Worm (Caenorhabditis elegans) whole organism, L4 larva: ENCODE data around the gene C32B5.15.
"Not testable (repeated sequence)": the region's sequence is repeated elsewhere in the genome, so short reads cannot be mapped to it uniquely, and the experiment has no call there.

Source experiments
- D1046.2 ChIP-seq: fragments of 200-800 bp; sonication (Bioruptor generic); IDR thresholded peaks from 2 replicates; pipeline ENCODE4 v1.3.6; 2022; ENCODE audit warnings: missing genetic modification characterization, missing compliant biosample characterization
- F10B5.3 ChIP-seq: sonication (generic microtip); optimal IDR thresholded peaks from 2 replicates; lab custom pipeline; 2016; ENCODE audit warnings: mild to moderate bottlenecking, missing genetic modification characterization, missing compliant biosample characterization
- F26F4.8 ChIP-seq: fragments of 200-800 bp; sonication (Bioruptor generic); conservative IDR thresholded peaks from 2 replicates; pipeline ENCODE4 v1.3.6; 2022; ENCODE audit warnings: missing genetic modification characterization, missing compliant biosample characterization
- T20F7.1 ChIP-seq: fragments of 200-800 bp; sonication (Bioruptor generic); optimal IDR thresholded peaks from 2 replicates; lab custom pipeline; 2018; ENCODE audit warnings: mild to moderate bottlenecking, missing genetic modification characterization, missing compliant biosample characterization
- T26A8.4 ChIP-seq: fragments of 200-800 bp; sonication (Bioruptor generic); IDR thresholded peaks from 2 replicates; pipeline ENCODE4 v1.3.6; 2022; ENCODE audit warnings: missing genetic modification characterization, missing compliant biosample characterization
- Y5F2A.4 ChIP-seq: fragments of 200-800 bp; sonication (Bioruptor generic); optimal IDR thresholded peaks from 2 replicates; lab custom pipeline; 2018; ENCODE audit warnings: mild to moderate bottlenecking, missing genetic modification characterization, missing compliant biosample characterization
- aha-1 ChIP-seq: fragments of 150-350 bp; peaks from one replicate; lab custom pipeline; 2014; ENCODE audit warnings: missing biosample characterization, missing genetic modification characterization
- aly-2 ChIP-seq: sonication (generic microtip); optimal IDR thresholded peaks from 2 replicates; lab custom pipeline; 2018; ENCODE audit warnings: missing biosample characterization, missing genetic modification characterization
- ceh-20 ChIP-seq: fragments of 200-800 bp; sonication (Bioruptor generic); IDR thresholded peaks from 2 replicates; pipeline ENCODE4 v1.3.6; 2022; ENCODE audit warnings: missing genetic modification reagents, missing genetic modification characterization, missing compliant biosample characterization
- ceh-28 ChIP-seq: fragments of 150-350 bp; optimal IDR thresholded peaks from 2 replicates; lab custom pipeline; 2014; ENCODE audit warnings: missing biosample characterization, missing genetic modification reagents, missing genetic modification characterization
- ceh-32 ChIP-seq: sonication (generic microtip); optimal IDR thresholded peaks from 2 replicates; lab custom pipeline; 2016; ENCODE audit warnings: mild to moderate bottlenecking, missing genetic modification characterization, missing compliant biosample characterization; ENCODE audit not compliant: poor library complexity
- cey-2 ChIP-seq: sonication (generic microtip); optimal IDR thresholded peaks from 3 replicates; lab custom pipeline; 2017; ENCODE audit warnings: missing genetic modification characterization, mild to moderate bottlenecking, missing compliant biosample characterization, antibody characterized with exemption, borderline replicate concordance; ENCODE audit not compliant: insufficient read depth
- daf-16 ChIP-seq, 3 experiments: sonication (generic microtip); optimal IDR thresholded peaks; 2 replicates each; lab custom pipeline; 2016 to 2017; ENCODE audit warnings: missing genetic modification characterization in 3 of 3, missing genetic modification reagents in 3 of 3, mild to moderate bottlenecking in 2 of 3, missing compliant biosample characterization in 2 of 3, missing biosample characterization in 1 of 3, moderate library complexity in 1 of 3
- daf-19 ChIP-seq: fragments of 200-800 bp; sonication (Bioruptor generic); conservative IDR thresholded peaks from 2 replicates; pipeline ENCODE4 v1.3.6; 2022; ENCODE audit warnings: missing genetic modification characterization, missing compliant biosample characterization
- dmd-9 ChIP-seq: fragments of 200-800 bp; sonication (Bioruptor generic); IDR thresholded peaks from 2 replicates; pipeline ENCODE4 v1.3.6; 2022; ENCODE audit warnings: missing genetic modification reagents, missing genetic modification characterization, missing compliant biosample characterization
- dpl-1 ChIP-seq: fragments of 150-350 bp; optimal IDR thresholded peaks from 2 replicates; lab custom pipeline; 2014; ENCODE audit warnings: missing biosample characterization, missing genetic modification reagents, missing genetic modification characterization
- dve-1 ChIP-seq: sonication (generic microtip); optimal IDR thresholded peaks from 2 replicates; lab custom pipeline; 2017; ENCODE audit warnings: antibody characterized with exemption, mild to moderate bottlenecking, missing genetic modification characterization, missing compliant biosample characterization; ENCODE audit not compliant: insufficient read depth
- egl-43 ChIP-seq: fragments of 200-800 bp; sonication (Bioruptor generic); IDR thresholded peaks from 2 replicates; pipeline ENCODE4 v1.3.6; 2022; ENCODE audit warnings: missing genetic modification reagents, missing genetic modification characterization, missing compliant biosample characterization
- fkh-10 ChIP-seq: fragments of 150-350 bp; optimal IDR thresholded peaks from 2 replicates; lab custom pipeline; 2014; ENCODE audit warnings: missing biosample characterization, missing genetic modification reagents, missing genetic modification characterization
- hif-1 ChIP-seq, 2 experiments: sonication (generic microtip); optimal IDR thresholded peaks; 2 replicates each; lab custom pipeline; 2016 to 2017; ENCODE audit warnings: missing compliant biosample characterization in 2 of 2, missing genetic modification characterization in 2 of 2, missing genetic modification reagents in 2 of 2, missing genotype in 2 of 2, mild to moderate bottlenecking in 1 of 2
- mdl-1 ChIP-seq, 2 experiments: fragments of 150-350 bp in 1 of 2; sonication (generic microtip) in 1 of 2; optimal IDR thresholded peaks; 2 replicates each; lab custom pipeline; 2014 to 2017; ENCODE audit warnings: missing biosample characterization in 2 of 2, missing genetic modification characterization in 2 of 2
- mdt-29 ChIP-seq: fragments of 200-800 bp; sonication (Bioruptor generic); IDR thresholded peaks from 2 replicates; pipeline ENCODE4 v1.3.6; 2022; ENCODE audit warnings: missing genetic modification reagents, missing genetic modification characterization, missing compliant biosample characterization
- mep-1 ChIP-seq: fragments of 150-350 bp; sonication (generic microtip); optimal IDR thresholded peaks from 3 replicates; lab custom pipeline; 2014; ENCODE audit warnings: missing biosample characterization, missing genetic modification characterization
- mes-2 ChIP-seq: sonication (generic microtip); optimal IDR thresholded peaks from 2 replicates; lab custom pipeline; 2016; ENCODE audit warnings: missing genotype, mild to moderate bottlenecking, missing genetic modification characterization, missing compliant biosample characterization; ENCODE audit not compliant: poor library complexity, severe bottlenecking
- nhr-102 ChIP-seq: sonication (generic microtip); optimal IDR thresholded peaks from 2 replicates; lab custom pipeline; 2016; ENCODE audit warnings: mild to moderate bottlenecking, missing genetic modification characterization, moderate library complexity, missing compliant biosample characterization
- nhr-11 ChIP-seq: fragments of 150-350 bp; optimal IDR thresholded peaks from 2 replicates; lab custom pipeline; 2014; ENCODE audit warnings: missing biosample characterization, missing genetic modification characterization
- nhr-111 ChIP-seq: fragments of 200-800 bp; sonication (Bioruptor generic); optimal IDR thresholded peaks from 2 replicates; lab custom pipeline; 2018; ENCODE audit warnings: mild to moderate bottlenecking, missing genetic modification characterization, missing compliant biosample characterization
- nhr-237 ChIP-seq: sonication (generic microtip); optimal IDR thresholded peaks from 2 replicates; lab custom pipeline; 2017; ENCODE audit warnings: missing biosample characterization, missing genetic modification characterization
- nhr-28 ChIP-seq: fragments of 150-350 bp; optimal IDR thresholded peaks from 2 replicates; lab custom pipeline; 2014; ENCODE audit warnings: missing biosample characterization, missing genetic modification characterization
- nhr-77 ChIP-seq: fragments of 150-350 bp; optimal IDR thresholded peaks from 2 replicates; lab custom pipeline; 2014; ENCODE audit warnings: missing biosample characterization, missing genetic modification characterization
- pha-4 ChIP-seq, 2 experiments: fragments of 150-350 bp in 1 of 2; fragments of 200-800 bp in 1 of 2; sonication (Bioruptor generic) in 1 of 2; IDR thresholded peaks in 1 of 2; optimal IDR thresholded peaks in 1 of 2; 2 replicates each; pipeline versions ENCODE4 v1.3.6 to Lab custom; 2014 to 2022; ENCODE audit warnings: missing genetic modification characterization in 2 of 2, missing genetic modification reagents in 2 of 2, missing biosample characterization in 1 of 2, missing compliant biosample characterization in 1 of 2
- pqm-1 ChIP-seq: sonication (generic microtip); optimal IDR thresholded peaks from 2 replicates; lab custom pipeline; 2017; ENCODE audit warnings: missing biosample characterization, missing genetic modification characterization
- sdz-12 ChIP-seq: fragments of 200-800 bp; sonication (Bioruptor generic); optimal IDR thresholded peaks from 2 replicates; lab custom pipeline; 2018; ENCODE audit warnings: mild to moderate bottlenecking, missing genetic modification characterization, missing compliant biosample characterization
- set-16 ChIP-seq: fragments of 200-800 bp; sonication (Bioruptor generic); IDR thresholded peaks from 2 replicates; pipeline ENCODE4 v1.3.6; 2022; ENCODE audit warnings: missing genetic modification reagents, missing genetic modification characterization, missing compliant biosample characterization
- skn-1 ChIP-seq: fragments of 150-350 bp; optimal IDR thresholded peaks from 2 replicates; lab custom pipeline; 2014; ENCODE audit warnings: missing biosample characterization, missing genetic modification characterization
- unc-130 ChIP-seq: sonication (generic microtip); optimal IDR thresholded peaks from 2 replicates; lab custom pipeline; 2016; ENCODE audit warnings: missing genetic modification reagents, missing genetic modification characterization, missing compliant biosample characterization
- vab-7 ChIP-seq: fragments of 200-800 bp; sonication (Bioruptor generic); IDR thresholded peaks from 2 replicates; pipeline ENCODE4 v1.3.6; 2022; ENCODE audit warnings: missing genetic modification reagents, missing genetic modification characterization, missing compliant biosample characterization
- zip-2 ChIP-seq: fragments of 150-350 bp; optimal IDR thresholded peaks from 2 replicates; lab custom pipeline; 2014; ENCODE audit warnings: missing biosample characterization, missing genetic modification characterization

The C32B5.15 gene

DNA sequence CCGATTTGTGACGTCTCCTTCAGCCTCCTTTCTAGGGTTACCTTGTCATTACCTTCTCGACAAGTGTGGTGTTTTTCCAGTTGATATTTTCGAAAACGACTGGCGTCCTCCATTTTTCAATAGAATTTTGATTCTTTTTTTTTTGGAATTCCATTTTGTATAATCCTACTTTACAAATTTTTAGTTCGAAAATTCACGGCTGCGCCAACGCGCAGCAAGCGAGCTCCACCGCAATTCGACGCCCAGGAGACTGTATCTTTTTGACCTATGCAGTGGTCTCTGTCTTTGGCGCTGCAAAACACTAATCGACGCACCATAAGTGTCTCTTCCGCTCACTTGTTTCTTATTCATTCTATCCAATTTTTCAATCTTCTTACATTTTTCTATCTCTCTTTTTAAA is 18.6 kb upstream of the C32B5.15 start, which contains the start of gene fbxc-42:
Gene fbxc-42 (plus strand): TSS at position 301 of the 400 bp plus-strand sequence.
- TF ChIP-seq ceh-20 (GFP tag; lab: Robert Waterston, UW) = no peak
- TF ChIP-seq ceh-32 (tag; lab: Kevin White, UChicago) = no peak
- no peak for TF ChIP-seq fkh-10 (GFP tag; lab: Kevin White, UChicago)
- no peak for TF ChIP-seq D1046.2 (GFP tag; lab: Robert Waterston, UW)
- TF ChIP-seq mep-1 (tag; lab: Kevin White, UChicago) = no peak
- no peak for TF ChIP-seq mes-2 (tag; lab: Kevin White, UChicago)
- TF ChIP-seq nhr-28 (tag; lab: Kevin White, UChicago) = no peak
- TF ChIP-seq sdz-12 (GFP tag; lab: Kevin White, UChicago) = no peak
- no peak for TF ChIP-seq T20F7.1 (GFP tag; lab: Kevin White, UChicago)
- no peak for TF ChIP-seq skn-1 (tag; lab: Kevin White, UChicago)
- TF ChIP-seq mdt-29 (GFP tag; lab: Robert Waterston, UW) = no peak
- TF ChIP-seq zip-2 (tag; lab: Kevin White, UChicago) = no peak
- no peak for TF ChIP-seq aha-1 (tag; lab: Kevin White, UChicago)
- no peak for TF ChIP-seq nhr-102 (tag; lab: Kevin White, UChicago)
- no peak for TF ChIP-seq nhr-111
- no peak for TF ChIP-seq F10B5.3 (tag; lab: Kevin White, UChicago)
- TF ChIP-seq Y5F2A.4 = no peak
- no peak for TF ChIP-seq set-16 (GFP tag; lab: Robert Waterston, UW)

ce11 chrII:988437-988836 is 15.7 kb upstream of the C32B5.15 start, which contains the start of gene fbxc-39:
TSS of gene fbxc-39 (plus strand) at chrII:988737.
- no peak for TF ChIP-seq daf-19
- TF ChIP-seq egl-43 (GFP tag; lab: Robert Waterston, UW) = no peak
- TF ChIP-seq T26A8.4 (GFP tag; lab: Robert Waterston, UW) = no peak
- no peak for TF ChIP-seq ceh-20 (GFP tag; lab: Robert Waterston, UW)
- no peak for TF ChIP-seq daf-16 (GFP tag; optimal IDR thresholded peaks at IDR 0.05; lab: Kevin White, UChicago)
- no peak for TF ChIP-seq daf-16 (tag; optimal IDR thresholded peaks at IDR 0.05; lab: Kevin White, UChicago)
- no peak for TF ChIP-seq nhr-237 (tag; lab: Kevin White, UChicago)
- TF ChIP-seq vab-7 (GFP tag; lab: Robert Waterston, UW) = no peak
- TF ChIP-seq hif-1 (tag; optimal IDR thresholded peaks at IDR 0.05; lab: Kevin White, UChicago) = no peak
- TF ChIP-seq ceh-28 (tag; lab: Kevin White, UChicago) = no peak
- TF ChIP-seq F26F4.8 = no peak
- no peak for TF ChIP-seq pha-4 (GFP tag; IDR thresholded peaks at IDR 0.05; lab: Robert Waterston, UW)
- no peak for TF ChIP-seq pha-4 (tag; optimal IDR thresholded peaks at IDR 0.05; lab: Kevin White, UChicago)
- TF ChIP-seq aly-2 (tag; lab: Kevin White, UChicago) = no peak
- TF ChIP-seq F10B5.3 (tag; lab: Kevin White, UChicago) = no peak
- no peak for TF ChIP-seq mep-1 (tag; lab: Kevin White, UChicago)
- no peak for TF ChIP-seq mdl-1 (tag; optimal IDR thresholded peaks at IDR 0.05; lab: Kevin White, UChicago)
- TF ChIP-seq dpl-1 (GFP tag; lab: Kevin White, UChicago) = no peak
- no peak for TF ChIP-seq unc-130 (GFP tag; lab: Kevin White, UChicago)
- no peak for TF ChIP-seq dve-1 (tag; lab: Kevin White, UChicago)
- no peak for TF ChIP-seq cey-2 (tag; lab: Kevin White, UChicago)
- no peak for TF ChIP-seq nhr-11

DNA sequence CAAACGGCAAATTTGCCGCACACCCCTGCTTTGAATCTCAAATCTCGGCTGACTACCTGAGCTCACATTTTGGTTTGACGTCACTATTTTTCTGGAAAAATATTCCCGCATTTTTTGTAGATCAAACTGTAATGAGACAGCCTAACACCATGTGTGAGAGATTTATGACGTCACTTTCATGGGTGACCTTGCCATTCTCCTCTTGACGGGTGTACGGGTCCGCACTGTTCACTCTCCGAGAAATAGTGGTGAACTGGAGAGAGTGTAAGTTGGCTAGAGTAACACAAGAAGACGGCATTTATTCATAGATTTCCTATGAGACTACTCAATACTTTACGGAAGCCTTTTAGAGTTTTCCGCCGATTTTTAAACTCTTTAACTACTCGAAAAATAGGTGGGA is 13.0 kb upstream of the C32B5.15 start, which contains the start of gene fbxc-40:
Gene fbxc-40 (plus strand): TSS at position 301 of the 400 bp plus-strand sequence.
- not testable (repeated sequence) for TF ChIP-seq dmd-9 (GFP tag; lab: Robert Waterston, UW); pqm-1 (tag; lab: Kevin White, UChicago); nhr-77 (tag; lab: Kevin White, UChicago)
